Fruit fly (Drosophila melanogaster) Kc167 (cell line): ENCODE data around the gene Drp1.

ENCODE experiments used
- insv ChIP-seq: fragments of >200 bp; optimal IDR thresholded peaks from 3 replicates; lab custom pipeline; 2018; ENCODE audit warnings: missing external identifiers
- ttk ChIP-seq: sonication (Bioruptor generic); optimal IDR thresholded peaks from 2 replicates; lab custom pipeline; 2017; ENCODE audit warnings: missing external identifiers

- TF ChIP-seq insv (lab: Kevin White, UChicago) (no peak), ttk (lab: Kevin White, UChicago) (no peak)
Measured at dm6 chr2L:2564758-2565157, 20.5 kb downstream of the Drp1 start, which contains the start of gene Cyp309a1.
